Fruit fly (Drosophila melanogaster) whole organism, embryonic: ENCODE results near the gene CG4115.

Source experiments
- CG12744 ChIP-seq: fragments of 200-800 bp; sonication (Bioruptor generic); optimal IDR thresholded peaks from 2 replicates; lab custom pipeline; 2016; ENCODE audit warnings: missing biosample characterization, missing genetic modification characterization
- CG15601 ChIP-seq: fragments of 200-800 bp; sonication (Bioruptor generic); optimal IDR thresholded peaks from 3 replicates; lab custom pipeline; 2019; ENCODE audit warnings: missing biosample characterization, mild to moderate bottlenecking, missing genetic modification characterization, moderate library complexity
- CG2889 ChIP-seq: fragments of 200-800 bp; sonication (Bioruptor generic); IDR thresholded peaks from 3 replicates; pipeline ENCODE4 v1.3.6; 2022; ENCODE audit warnings: missing biosample characterization, missing genetic modification characterization
- CG4282 ChIP-seq: fragments of 200-800 bp; sonication (Bioruptor generic); optimal IDR thresholded peaks from 2 replicates; lab custom pipeline; 2016; ENCODE audit warnings: missing biosample characterization, missing genetic modification characterization
- Deaf1 ChIP-seq: fragments of 200-800 bp; optimal IDR thresholded peaks from 3 replicates; lab custom pipeline; 2019; ENCODE audit warnings: missing biosample characterization, mild to moderate bottlenecking, missing genetic modification characterization, moderate library complexity
- Usf ChIP-seq: fragments of 200-800 bp; sonication (Bioruptor generic); optimal IDR thresholded peaks from 2 replicates; lab custom pipeline; 2017; ENCODE audit warnings: missing genotype, missing biosample characterization, missing genetic modification characterization
- ap ChIP-seq: fragments of 200-800 bp; sonication (Bioruptor generic); IDR thresholded peaks from 2 replicates; pipeline ENCODE4 v1.3.6; 2022; ENCODE audit warnings: missing biosample characterization, missing genetic modification characterization
- ewg ChIP-seq: fragments of 200-800 bp; sonication (Bioruptor generic); optimal IDR thresholded peaks from 3 replicates; lab custom pipeline; 2017; ENCODE audit warnings: mild to moderate bottlenecking, missing biosample characterization, missing genetic modification reagents, missing genetic modification characterization
- h ChIP-seq: fragments of >200 bp; optimal IDR thresholded peaks from 2 replicates; lab custom pipeline; 2017
- her ChIP-seq: fragments of 200-800 bp; sonication (Bioruptor generic); optimal IDR thresholded peaks from 2 replicates; lab custom pipeline; 2016; ENCODE audit warnings: missing biosample characterization, missing genetic modification characterization
- seq ChIP-seq: fragments of 200-800 bp; sonication (Bioruptor generic); IDR thresholded peaks from 2 replicates; pipeline ENCODE4 v1.3.6; 2022; ENCODE audit warnings: missing biosample characterization, missing genetic modification characterization

dm6 chr3R:12367464-12367863, 7.7 kb downstream of the CG4115 start, which contains the start of gene GstD9:
- TF ChIP-seq CG2889 (GFP tag; lab: Robert Waterston, UW) (no peak), ap (GFP tag; lab: Robert Waterston, UW) (no peak), CG12744 (GFP tag; lab: Kevin White, UChicago) (no peak), Usf (GFP tag; lab: Kevin White, UChicago) (no peak), seq (GFP tag; lab: Robert Waterston, UW) (no peak), CG15601 (no peak), Deaf1 (tag; lab: Kevin White, UChicago) (no peak), CG4282 (GFP tag; lab: Kevin White, UChicago) (no peak), ewg (GFP tag; lab: Kevin White, UChicago) (no peak), her (GFP tag; lab: Kevin White, UChicago) (no peak), h (lab: Kevin White, UChicago) (no peak)
